Worm (Caenorhabditis elegans) whole organism, L3 larva: ENCODE data around the gene glb-3.

ENCODE experiments used
- ama-1 ChIP-seq: fragments of 150-350 bp; optimal IDR thresholded peaks from 2 replicates; lab custom pipeline; 2018
- lin-15B ChIP-seq: fragments of 150-350 bp; optimal IDR thresholded peaks from 2 replicates; lab custom pipeline; 2014; ENCODE audit warnings: missing biosample characterization, missing genetic modification characterization
- nhr-237 ChIP-seq: fragments of 150-350 bp; optimal IDR thresholded peaks from 2 replicates; lab custom pipeline; 2014; ENCODE audit warnings: missing biosample characterization, missing genetic modification characterization
- snpc-4 ChIP-seq: fragments of 150-350 bp; optimal IDR thresholded peaks from 2 replicates; lab custom pipeline; 2014; ENCODE audit warnings: missing biosample characterization, missing genetic modification characterization
- zag-1 ChIP-seq: fragments of 150-350 bp; optimal IDR thresholded peaks from 2 replicates; lab custom pipeline; 2014; ENCODE audit warnings: missing biosample characterization, missing genetic modification characterization

DNA sequence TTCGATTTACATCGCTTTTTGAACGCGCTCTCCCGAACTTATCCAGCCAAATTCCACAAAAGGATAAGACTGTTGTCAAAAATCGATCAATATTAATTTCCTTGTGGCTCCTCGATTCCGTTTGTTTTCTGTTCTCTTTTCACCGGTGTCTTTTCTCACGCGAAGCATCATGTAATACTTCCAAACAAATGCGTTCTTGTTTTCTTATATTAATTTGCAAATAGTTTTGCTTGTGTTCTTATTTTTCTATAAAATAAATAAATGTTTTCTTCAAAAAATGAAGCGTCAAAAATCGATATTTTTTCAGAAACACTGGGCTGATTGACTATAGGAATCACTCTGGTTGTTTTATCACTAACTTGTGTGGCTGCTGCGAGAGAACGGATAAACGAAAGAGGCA, 20.8 kb upstream of the glb-3 start, which contains the start of gene math-33:
- no peak for TF ChIP-seq ama-1 (lab: Kevin White, UChicago)
- TF ChIP-seq lin-15B (tag; lab: Kevin White, UChicago), result no peak
- TF ChIP-seq snpc-4 (tag; lab: Kevin White, UChicago), result no peak
- no peak for TF ChIP-seq nhr-237 (tag; lab: Kevin White, UChicago)
- no peak for TF ChIP-seq zag-1
